Fruit fly (Drosophila melanogaster) whole organism, prepupa: Measurements from ENCODE around the gene CG9451.

Experiments
- CG11902 ChIP-seq: fragments of 200-800 bp; sonication (Bioruptor generic); optimal IDR thresholded peaks from 3 replicates; lab custom pipeline; 2016; ENCODE audit warnings: missing biosample characterization, missing genetic modification characterization
- Eip93F ChIP-seq: fragments of 200-800 bp; sonication (Bioruptor generic); optimal IDR thresholded peaks from 2 replicates; lab custom pipeline; 2016; ENCODE audit warnings: missing biosample characterization, mild to moderate bottlenecking, missing genetic modification characterization
- Lpt ChIP-seq: fragments of 200-800 bp; sonication (Bioruptor generic); optimal IDR thresholded peaks from 3 replicates; lab custom pipeline; 2016; ENCODE audit warnings: missing biosample characterization, missing genetic modification characterization
- Sox102F ChIP-seq: fragments of 200-800 bp; sonication (Bioruptor generic); optimal IDR thresholded peaks from 2 replicates; lab custom pipeline; 2016; ENCODE audit warnings: missing biosample characterization, mild to moderate bottlenecking, missing genetic modification characterization
- eg ChIP-seq: fragments of 200-800 bp; sonication (Bioruptor generic); IDR thresholded peaks from 3 replicates; pipeline ENCODE4 v1.3.6; 2022; ENCODE audit warnings: missing biosample characterization, missing genetic modification characterization
- fd59A ChIP-seq: fragments of 200-800 bp; sonication (Bioruptor generic); optimal IDR thresholded peaks from 2 replicates; lab custom pipeline; 2017; ENCODE audit warnings: missing biosample characterization, mild to moderate bottlenecking, missing genetic modification characterization, missing genetic modification reagents
- salr ChIP-seq, 2 experiments: fragments of 200-800 bp; sonication (Bioruptor generic); optimal IDR thresholded peaks; 3 replicates each; lab custom pipeline; 2016 to 2018; ENCODE audit warnings: missing biosample characterization in 2 of 2, missing genetic modification characterization in 2 of 2, mild to moderate bottlenecking in 1 of 2

dm6 chr3L:19500698-19501097 lies at the start of gene CG9451:
- TF ChIP-seq salr (GFP tag; optimal IDR thresholded peaks at IDR 0.05; lab: Kevin White, UChicago) (no peak), Lpt (no peak), eg (GFP tag; lab: Robert Waterston, UW) (no peak), Sox102F (no peak), fd59A (GFP tag; lab: Kevin White, UChicago) (no peak), Eip93F (GFP tag; lab: Kevin White, UChicago) (no peak), CG11902 (no peak)
